Fruit fly (Drosophila melanogaster) whole organism, embryonic: ENCODE data around the gene Syt1.

ENCODE experiments used
- Abd-B ChIP-seq: fragments of 200-800 bp; sonication (Bioruptor generic); optimal IDR thresholded peaks from 2 replicates; lab custom pipeline; 2018; ENCODE audit warnings: missing biosample characterization, mild to moderate bottlenecking, missing genetic modification characterization, moderate library complexity
- B-H1 ChIP-seq: fragments of 200-800 bp; sonication (Bioruptor generic); IDR thresholded peaks from 3 replicates; pipeline ENCODE4 v1.3.6; 2022; ENCODE audit warnings: missing biosample characterization, missing genetic modification characterization
- Blimp-1 ChIP-seq: fragments of 200-800 bp; sonication (Bioruptor generic); optimal IDR thresholded peaks from 3 replicates; lab custom pipeline; 2018; ENCODE audit warnings: missing biosample characterization, missing genetic modification characterization, mild to moderate bottlenecking, moderate library complexity, missing genetic modification reagents
- CG10209 ChIP-seq: fragments of 200-800 bp; sonication (Bioruptor generic); optimal IDR thresholded peaks from 3 replicates; lab custom pipeline; 2017; ENCODE audit warnings: missing biosample characterization, mild to moderate bottlenecking, missing genetic modification characterization, missing genetic modification reagents
- CG10274 ChIP-seq: fragments of 200-800 bp; sonication (Bioruptor generic); optimal IDR thresholded peaks from 3 replicates; lab custom pipeline; 2017; ENCODE audit warnings: missing biosample characterization, mild to moderate bottlenecking, missing genetic modification characterization
- CG11723 ChIP-seq: fragments of 200-800 bp; sonication (Bioruptor generic); optimal IDR thresholded peaks from 2 replicates; lab custom pipeline; 2017; ENCODE audit warnings: missing biosample characterization, mild to moderate bottlenecking, missing genetic modification characterization
- CG13296 ChIP-seq: fragments of 200-800 bp; sonication (Bioruptor generic); optimal IDR thresholded peaks from 3 replicates; lab custom pipeline; 2018; ENCODE audit warnings: missing biosample characterization, mild to moderate bottlenecking, missing genetic modification characterization
- CG15269 ChIP-seq: fragments of 200-800 bp; sonication (Bioruptor generic); optimal IDR thresholded peaks from 2 replicates; lab custom pipeline; 2018; ENCODE audit warnings: missing biosample characterization, mild to moderate bottlenecking, missing genetic modification characterization, moderate library complexity
- CG2120 ChIP-seq: fragments of 200-800 bp; sonication (Bioruptor generic); optimal IDR thresholded peaks from 3 replicates; lab custom pipeline; 2016; ENCODE audit warnings: missing biosample characterization, missing genetic modification characterization
- CG33557 ChIP-seq: fragments of 200-800 bp; sonication (Bioruptor generic); optimal IDR thresholded peaks from 2 replicates; lab custom pipeline; 2019; ENCODE audit warnings: missing biosample characterization, mild to moderate bottlenecking, missing genetic modification characterization, moderate library complexity
- CG4328 ChIP-seq: fragments of 200-800 bp; sonication (Bioruptor generic); optimal IDR thresholded peaks from 3 replicates; lab custom pipeline; 2017; ENCODE audit warnings: missing biosample characterization, missing genetic modification reagents, missing genetic modification characterization
- CG6254 ChIP-seq: fragments of 200-800 bp; sonication (Bioruptor generic); optimal IDR thresholded peaks from 3 replicates; lab custom pipeline; 2017; ENCODE audit warnings: mild to moderate bottlenecking, missing biosample characterization, missing genetic modification reagents, missing genetic modification characterization
- CG8089 ChIP-seq: fragments of 200-800 bp; sonication (Bioruptor generic); optimal IDR thresholded peaks from 3 replicates; lab custom pipeline; 2016; ENCODE audit warnings: missing biosample characterization, missing genetic modification characterization
- CG8924 ChIP-seq: fragments of 200-800 bp; optimal IDR thresholded peaks from 3 replicates; lab custom pipeline; 2019; ENCODE audit warnings: missing biosample characterization, mild to moderate bottlenecking, missing genetic modification characterization, moderate library complexity
- CTCF ChIP-seq: fragments of 200-800 bp; sonication (Bioruptor generic); optimal IDR thresholded peaks from 2 replicates; lab custom pipeline; 2017; ENCODE audit warnings: missing biosample characterization, mild to moderate bottlenecking, missing genetic modification characterization, moderate library complexity
- Dfd ChIP-seq, 2 experiments: fragments of >200 bp; optimal IDR thresholded peaks; 2 replicates each; lab custom pipeline; 2017; ENCODE audit warnings: missing biosample characterization in 2 of 2, missing genetic modification characterization in 2 of 2
- Dip3 ChIP-seq: fragments of 200-800 bp; sonication (Bioruptor generic); optimal IDR thresholded peaks from 3 replicates; lab custom pipeline; 2016; ENCODE audit warnings: missing biosample characterization, missing genetic modification characterization
- Dll ChIP-seq: fragments of 200-800 bp; sonication (Bioruptor generic); IDR thresholded peaks from 4 replicates; pipeline ENCODE4 v1.3.6; 2022; ENCODE audit warnings: missing biosample characterization, missing genetic modification characterization; ENCODE audit not compliant: partially characterized antibody
- Eip74EF ChIP-seq, 2 experiments: fragments of 200-800 bp in 1 of 2; fragments of >200 bp in 1 of 2; sonication (Bioruptor generic) in 1 of 2; optimal IDR thresholded peaks; 2 replicates each; lab custom pipeline; 2017 to 2019; ENCODE audit warnings: missing biosample characterization in 2 of 2, missing genetic modification characterization in 2 of 2, mild to moderate bottlenecking in 1 of 2, moderate library complexity in 1 of 2
- Fer1 ChIP-seq: fragments of 200-800 bp; sonication (Bioruptor generic); optimal IDR thresholded peaks from 2 replicates; lab custom pipeline; 2017; ENCODE audit warnings: missing biosample characterization, mild to moderate bottlenecking, missing genetic modification characterization
- Fer3 ChIP-seq: fragments of 200-800 bp; sonication (Bioruptor generic); optimal IDR thresholded peaks from 2 replicates; lab custom pipeline; 2018; ENCODE audit warnings: missing biosample characterization, mild to moderate bottlenecking, missing genetic modification characterization, moderate library complexity
- Hmr ChIP-seq: fragments of 200-800 bp; sonication (Bioruptor generic); optimal IDR thresholded peaks from 3 replicates; lab custom pipeline; 2017; ENCODE audit warnings: mild to moderate bottlenecking, missing biosample characterization, missing genetic modification reagents, missing genetic modification characterization
- Hr51 ChIP-seq, 2 experiments: fragments of 200-800 bp; sonication (Bioruptor generic); optimal IDR thresholded peaks; 2 replicates in 1 of 2; 3 replicates in 1 of 2; lab custom pipeline; 2016 to 2018; ENCODE audit warnings: missing biosample characterization in 2 of 2, missing genetic modification characterization in 2 of 2, mild to moderate bottlenecking in 1 of 2, moderate library complexity in 1 of 2
- Nf-YB ChIP-seq: fragments of 200-800 bp; sonication (Bioruptor generic); optimal IDR thresholded peaks from 3 replicates; lab custom pipeline; 2019; ENCODE audit warnings: missing biosample characterization, mild to moderate bottlenecking, missing genetic modification characterization, moderate library complexity
- Optix ChIP-seq: fragments of 200-800 bp; sonication (Bioruptor generic); IDR thresholded peaks from 3 replicates; pipeline ENCODE4 v1.3.6; 2022; ENCODE audit warnings: missing biosample characterization, missing genetic modification characterization
- Ptx1 ChIP-seq: fragments of 200-800 bp; sonication (Bioruptor generic); IDR thresholded peaks from 2 replicates; pipeline ENCODE4 v1.3.6; 2022; ENCODE audit warnings: missing biosample characterization, missing genetic modification characterization
- Xbp1 ChIP-seq: fragments of 200-800 bp; sonication (Bioruptor generic); optimal IDR thresholded peaks from 3 replicates; lab custom pipeline; 2016; ENCODE audit warnings: missing biosample characterization, mild to moderate bottlenecking, missing genetic modification characterization
- al ChIP-seq: fragments of 200-800 bp; sonication (Bioruptor generic); IDR thresholded peaks from 2 replicates; pipeline ENCODE4 v1.3.6; 2022; ENCODE audit warnings: missing biosample characterization, missing genetic modification characterization
- ase ChIP-seq: fragments of 200-800 bp; sonication (Bioruptor generic); IDR thresholded peaks from 3 replicates; pipeline ENCODE4 v1.3.6; 2022; ENCODE audit warnings: missing biosample characterization, missing genetic modification characterization
- bsh ChIP-seq, 2 experiments: fragments of 200-800 bp; sonication (Bioruptor generic); optimal IDR thresholded peaks; 2 replicates each; lab custom pipeline; 2017 to 2018; ENCODE audit warnings: mild to moderate bottlenecking in 2 of 2, missing biosample characterization in 2 of 2, missing genetic modification characterization in 2 of 2, moderate library complexity in 1 of 2
- cwo ChIP-seq: fragments of 200-800 bp; sonication (Bioruptor generic); optimal IDR thresholded peaks from 3 replicates; lab custom pipeline; 2017; ENCODE audit warnings: missing biosample characterization, missing genetic modification characterization, mild to moderate bottlenecking, moderate library complexity, missing genetic modification reagents
- dmrt11E ChIP-seq: fragments of 200-800 bp; sonication (Bioruptor generic); optimal IDR thresholded peaks from 3 replicates; lab custom pipeline; 2018; ENCODE audit warnings: missing biosample characterization, mild to moderate bottlenecking, missing genetic modification characterization, moderate library complexity
- dmrt99B ChIP-seq: fragments of 200-800 bp; sonication (Bioruptor generic); optimal IDR thresholded peaks from 2 replicates; lab custom pipeline; 2018; ENCODE audit warnings: missing biosample characterization, mild to moderate bottlenecking, missing genetic modification characterization, moderate library complexity
- ems ChIP-seq: fragments of 200-800 bp; sonication (Bioruptor generic); optimal IDR thresholded peaks from 3 replicates; lab custom pipeline; 2016; ENCODE audit warnings: missing biosample characterization, missing genetic modification characterization
- eve ChIP-seq, 2 experiments: fragments of >200 bp; optimal IDR thresholded peaks; 2 replicates each; lab custom pipeline; 2017; ENCODE audit warnings: missing biosample characterization in 2 of 2, missing genetic modification characterization in 2 of 2
- gcm ChIP-seq: fragments of 200-800 bp; sonication (Bioruptor generic); optimal IDR thresholded peaks from 2 replicates; lab custom pipeline; 2019; ENCODE audit warnings: missing biosample characterization, mild to moderate bottlenecking, missing genetic modification characterization, moderate library complexity
- h ChIP-seq: fragments of >200 bp; optimal IDR thresholded peaks from 2 replicates; lab custom pipeline; 2017
- hkb ChIP-seq, 2 experiments: fragments of 200-800 bp in 1 of 2; fragments of >200 bp in 1 of 2; sonication (Bioruptor generic) in 1 of 2; IDR thresholded peaks in 1 of 2; optimal IDR thresholded peaks in 1 of 2; 2 replicates each; pipeline versions ENCODE4 v1.3.6 to Lab custom; 2017 to 2022; ENCODE audit warnings: missing biosample characterization in 1 of 2, missing genetic modification characterization in 1 of 2
- jigr1 ChIP-seq: fragments of 200-800 bp; sonication (Bioruptor generic); IDR thresholded peaks from 3 replicates; pipeline ENCODE4 v1.3.6; 2022; ENCODE audit warnings: missing biosample characterization, missing genetic modification characterization
- nau ChIP-seq: fragments of 200-800 bp; sonication (Bioruptor generic); optimal IDR thresholded peaks from 3 replicates; lab custom pipeline; 2017; ENCODE audit warnings: missing biosample characterization, mild to moderate bottlenecking, missing genetic modification characterization, missing genetic modification reagents
- nmo ChIP-seq: fragments of 200-800 bp; sonication (Bioruptor generic); optimal IDR thresholded peaks from 2 replicates; lab custom pipeline; 2018; ENCODE audit warnings: missing biosample characterization, mild to moderate bottlenecking, missing genetic modification characterization, moderate library complexity
- scrt ChIP-seq: fragments of 200-800 bp; sonication (Bioruptor generic); optimal IDR thresholded peaks from 2 replicates; lab custom pipeline; 2018; ENCODE audit warnings: missing biosample characterization, mild to moderate bottlenecking, missing genetic modification characterization, moderate library complexity
- slbo ChIP-seq: fragments of 200-800 bp; sonication (Bioruptor generic); IDR thresholded peaks from 2 replicates; pipeline ENCODE4 v1.3.6; 2022; ENCODE audit warnings: missing biosample characterization, missing genetic modification characterization
- slou ChIP-seq: fragments of 200-800 bp; sonication (Bioruptor generic); optimal IDR thresholded peaks from 3 replicates; lab custom pipeline; 2016; ENCODE audit warnings: missing biosample characterization, missing genetic modification characterization
- so ChIP-seq: fragments of 200-800 bp; sonication (Bioruptor generic); IDR thresholded peaks from 3 replicates; pipeline ENCODE4 v1.3.6; 2022; ENCODE audit warnings: missing biosample characterization, missing genetic modification characterization
- tgo ChIP-seq: fragments of 200-800 bp; sonication (Bioruptor generic); IDR thresholded peaks from 3 replicates; pipeline ENCODE4 v1.3.6; 2022; ENCODE audit warnings: missing biosample characterization, missing genetic modification characterization
- unpg ChIP-seq: fragments of 200-800 bp; sonication (Bioruptor generic); optimal IDR thresholded peaks from 3 replicates; lab custom pipeline; 2018; ENCODE audit warnings: missing biosample characterization, mild to moderate bottlenecking, missing genetic modification characterization, moderate library complexity
- wor ChIP-seq: fragments of 200-800 bp; sonication (Bioruptor generic); IDR thresholded peaks from 2 replicates; pipeline ENCODE4 v1.3.6; 2022; ENCODE audit warnings: missing biosample characterization, missing genetic modification characterization

Syt1 gene

DNA sequence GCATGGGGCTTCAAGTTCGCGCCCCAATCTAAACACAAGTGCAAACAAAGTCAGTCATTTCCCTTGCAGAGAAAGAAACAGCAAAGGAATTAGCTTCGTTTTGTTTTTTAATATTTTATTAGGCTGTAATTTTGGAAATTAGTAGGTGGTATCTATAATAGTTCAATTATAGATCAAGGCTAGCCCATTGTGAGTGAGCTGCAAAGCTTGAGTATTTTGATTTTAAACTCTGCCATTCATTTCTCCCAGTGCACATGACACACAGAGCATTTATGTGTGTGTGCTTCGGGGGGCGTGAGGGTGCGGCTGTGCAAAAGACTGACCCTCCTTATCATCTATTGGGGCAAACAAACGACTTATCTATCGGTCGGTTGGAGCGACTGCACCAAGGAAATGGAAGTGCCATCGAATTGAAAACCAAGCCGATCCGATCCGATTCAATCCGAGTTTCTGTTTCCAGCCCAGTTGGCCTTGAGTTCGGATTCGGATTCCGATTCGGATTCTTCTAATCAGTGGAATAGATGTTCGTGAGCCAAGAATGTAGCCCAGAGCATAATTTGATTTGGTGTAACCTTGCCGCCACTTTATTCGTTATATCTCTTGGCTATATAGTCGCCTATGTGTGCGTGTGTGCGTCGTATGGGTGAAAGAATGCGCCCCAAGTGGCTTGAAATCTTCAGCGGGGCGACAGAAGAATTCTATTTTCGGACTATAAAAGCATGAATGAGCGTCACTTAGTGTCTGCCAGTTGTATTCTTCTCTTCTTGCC lies 68.2 kb downstream of the Syt1 start (continued):
- TF ChIP-seq so (GFP tag; lab: Robert Waterston, UW) (0 out of 3 replicates have a peak, but pooled peaks have one; percentile 41), tgo (peak; percentile 27; the same call in 1 of the 3 replicates), Blimp-1 (GFP tag; lab: Kevin White, UChicago) (peak; percentile 50), Abd-B (GFP tag; lab: Kevin White, UChicago) (peak; percentile 7), CTCF (GFP tag; lab: Kevin White, UChicago) (no peak), Dfd (GFP tag; optimal IDR thresholded peaks at IDR 0.05; lab: Kevin White, UChicago) (no peak), CG10209 (peak; percentile 8), scrt (GFP tag; lab: Kevin White, UChicago) (no peak), nau (no peak), dmrt99B (tag; lab: Kevin White, UChicago) (peak; percentile 68), CG2120 (GFP tag; lab: Kevin White, UChicago) (peak; percentile 22), CG15269 (tag; lab: Kevin White, UChicago) (peak; percentile 50), CG6254 (GFP tag; lab: Kevin White, UChicago) (peak; percentile 2), CG33557 (GFP tag; lab: Kevin White, UChicago) (no peak), Dip3 (GFP tag; lab: Kevin White, UChicago) (no peak), Fer1 (GFP tag; lab: Kevin White, UChicago) (no peak), CG8089 (GFP tag; lab: Kevin White, UChicago) (no peak), eve (GFP tag; optimal IDR thresholded peaks at IDR 0.05; lab: Kevin White, UChicago) (no peak), slbo (GFP tag; lab: Robert Waterston, UW) (peak; percentile 52; the same call in 1 of the 2 replicates), Hr51 (GFP tag; optimal IDR thresholded peaks at IDR 0.05; lab: Kevin White, UChicago) (peak; percentile 35 to 79), cwo (GFP tag; lab: Kevin White, UChicago) (no peak), CG10274 (GFP tag; lab: Kevin White, UChicago) (no peak), ase (GFP tag; lab: Robert Waterston, UW) (peak; percentile 47; the same call in 1 of the 3 replicates), al (GFP tag; lab: Robert Waterston, UW) (no peak), CG13296 (GFP tag; lab: Kevin White, UChicago) (no peak), Fer3 (tag; lab: Kevin White, UChicago) (peak; percentile 4), Nf-YB (GFP tag; lab: Kevin White, UChicago) (no peak), bsh (GFP tag; optimal IDR thresholded peaks at IDR 0.05; lab: Kevin White, UChicago) (peak in 1 of 2 experiments; percentile 15), CG4328 (GFP tag; lab: Kevin White, UChicago) (no peak), Optix (GFP tag; lab: Robert Waterston, UW) (0 out of 3 replicates have a peak, but pooled peaks have one; percentile 47), gcm (GFP tag; lab: Kevin White, UChicago) (no peak), wor (no peak), CG11723 (GFP tag; lab: Kevin White, UChicago) (peak; percentile 16), h (lab: Kevin White, UChicago) (no peak), ems (peak; percentile 23), jigr1 (no peak), nmo (peak; percentile 29), CG8924 (tag; lab: Kevin White, UChicago) (peak; percentile 0), Ptx1 (GFP tag; lab: Robert Waterston, UW) (peak; percentile 43), dmrt11E (no peak), Hmr (GFP tag; lab: Kevin White, UChicago) (peak; percentile 10), unpg (GFP tag; lab: Kevin White, UChicago) (peak; percentile 29), Dll (GFP tag; lab: Robert Waterston, UW) (no peak), Xbp1 (GFP tag; lab: Kevin White, UChicago) (peak; percentile 16), B-H1 (GFP tag; lab: Robert Waterston, UW) (no peak), slou (GFP tag; lab: Kevin White, UChicago) (no peak), Eip74EF (GFP tag; optimal IDR thresholded peaks at IDR 0.05; lab: Kevin White, UChicago) (peak in 1 of 2 experiments; percentile 31), hkb (optimal IDR thresholded peaks at IDR 0.05; lab: Kevin White, UChicago) (no peak), hkb (GFP tag; IDR thresholded peaks at IDR 0.05; lab: Robert Waterston, UW) (0 out of 2 replicates have a peak, but pooled peaks have one; percentile 23)
